Fruit fly (Drosophila melanogaster) whole organism, embryonic: ENCODE data around the gene Tbca.

ENCODE experiments used
- Abd-B ChIP-seq: fragments of 200-800 bp; sonication (Bioruptor generic); optimal IDR thresholded peaks from 2 replicates; lab custom pipeline; 2018; ENCODE audit warnings: missing biosample characterization, mild to moderate bottlenecking, missing genetic modification characterization, moderate library complexity
- Antp ChIP-seq: fragments of 200-800 bp; sonication (Bioruptor generic); optimal IDR thresholded peaks from 3 replicates; lab custom pipeline; 2016; ENCODE audit warnings: missing biosample characterization, missing genetic modification characterization
- BEAF-32 ChIP-seq: fragments of 200-800 bp; sonication (Bioruptor generic); optimal IDR thresholded peaks from 3 replicates; lab custom pipeline; 2017; ENCODE audit warnings: missing biosample characterization, missing genetic modification characterization, mild to moderate bottlenecking, moderate library complexity, missing genetic modification reagents
- BtbVII ChIP-seq: fragments of 200-800 bp; sonication (Bioruptor generic); optimal IDR thresholded peaks from 3 replicates; lab custom pipeline; 2017; ENCODE audit warnings: missing biosample characterization, mild to moderate bottlenecking, missing genetic modification characterization
- CG12219 ChIP-seq: fragments of 200-800 bp; sonication (Bioruptor generic); optimal IDR thresholded peaks from 3 replicates; lab custom pipeline; 2018; ENCODE audit warnings: missing biosample characterization, mild to moderate bottlenecking, missing genetic modification characterization
- CG12236 ChIP-seq: fragments of 200-800 bp; sonication (Bioruptor generic); optimal IDR thresholded peaks from 2 replicates; lab custom pipeline; 2016; ENCODE audit warnings: missing biosample characterization, missing genetic modification characterization
- CG12769 ChIP-seq: fragments of 200-800 bp; sonication (Bioruptor generic); optimal IDR thresholded peaks from 2 replicates; lab custom pipeline; 2019; ENCODE audit warnings: missing biosample characterization, mild to moderate bottlenecking, missing genetic modification characterization, moderate library complexity
- CG13424 ChIP-seq: fragments of 200-800 bp; sonication (Bioruptor generic); optimal IDR thresholded peaks from 2 replicates; lab custom pipeline; 2019; ENCODE audit warnings: missing biosample characterization, mild to moderate bottlenecking, missing genetic modification characterization, moderate library complexity
- CG13894 ChIP-seq: fragments of 200-800 bp; sonication (Bioruptor generic); optimal IDR thresholded peaks from 3 replicates; lab custom pipeline; 2018; ENCODE audit warnings: missing biosample characterization, mild to moderate bottlenecking, missing genetic modification characterization, moderate library complexity
- CG14667 ChIP-seq: fragments of 200-800 bp; sonication (Bioruptor generic); IDR thresholded peaks from 2 replicates; pipeline ENCODE4 v1.3.6; 2022; ENCODE audit warnings: missing biosample characterization, missing genetic modification characterization
- CG30403 ChIP-seq: fragments of 200-800 bp; sonication (Bioruptor generic); optimal IDR thresholded peaks from 3 replicates; lab custom pipeline; 2016; ENCODE audit warnings: missing biosample characterization, missing genetic modification characterization
- CG30431 ChIP-seq: fragments of 200-800 bp; sonication (Bioruptor generic); optimal IDR thresholded peaks from 2 replicates; lab custom pipeline; 2017; ENCODE audit warnings: missing biosample characterization, missing genetic modification characterization
- CG34224 ChIP-seq: fragments of 200-800 bp; sonication (Bioruptor generic); IDR thresholded peaks from 3 replicates; pipeline ENCODE4 v1.3.6; 2022; ENCODE audit warnings: missing biosample characterization, missing genetic modification characterization; ENCODE audit not compliant: partially characterized antibody
- CG5953 ChIP-seq: fragments of 200-800 bp; sonication (Bioruptor generic); IDR thresholded peaks from 2 replicates; pipeline ENCODE4 v1.3.6; 2022; ENCODE audit warnings: missing biosample characterization, missing genetic modification characterization
- CG7839 ChIP-seq: fragments of 200-800 bp; sonication (Bioruptor generic); optimal IDR thresholded peaks from 3 replicates; lab custom pipeline; 2018; ENCODE audit warnings: missing biosample characterization, mild to moderate bottlenecking, missing genetic modification characterization, moderate library complexity
- Camta ChIP-seq: fragments of 200-800 bp; sonication (Bioruptor generic); optimal IDR thresholded peaks from 2 replicates; lab custom pipeline; 2016; ENCODE audit warnings: missing biosample characterization, missing genetic modification characterization
- Dbx ChIP-seq: fragments of 200-800 bp; sonication (Bioruptor generic); IDR thresholded peaks from 3 replicates; pipeline ENCODE4 v1.3.6; 2022; ENCODE audit warnings: missing biosample characterization, missing genetic modification characterization
- Dip2 ChIP-seq: fragments of 200-800 bp; sonication (Bioruptor generic); IDR thresholded peaks from 2 replicates; pipeline ENCODE4 v1.3.6; 2022; ENCODE audit warnings: missing biosample characterization, missing genetic modification characterization
- Dp ChIP-seq: fragments of 200-800 bp; sonication (Bioruptor generic); optimal IDR thresholded peaks from 2 replicates; lab custom pipeline; 2018; ENCODE audit warnings: missing biosample characterization, mild to moderate bottlenecking, missing genetic modification characterization, moderate library complexity
- Dref ChIP-seq: fragments of 200-800 bp; sonication (Bioruptor generic); IDR thresholded peaks from 2 replicates; pipeline ENCODE4 v1.3.6; 2022; ENCODE audit warnings: missing biosample characterization, missing genetic modification characterization
- Eip74EF ChIP-seq, 2 experiments: fragments of 200-800 bp in 1 of 2; fragments of >200 bp in 1 of 2; sonication (Bioruptor generic) in 1 of 2; optimal IDR thresholded peaks; 2 replicates each; lab custom pipeline; 2017 to 2019; ENCODE audit warnings: missing biosample characterization in 2 of 2, missing genetic modification characterization in 2 of 2, mild to moderate bottlenecking in 1 of 2, moderate library complexity in 1 of 2
- Gsc ChIP-seq: fragments of 200-800 bp; sonication (Bioruptor generic); IDR thresholded peaks from 2 replicates; pipeline ENCODE4 v1.3.6; 2022; ENCODE audit warnings: missing biosample characterization, missing genetic modification characterization
- H2.0 ChIP-seq: fragments of 200-800 bp; sonication (Bioruptor generic); IDR thresholded peaks from 2 replicates; pipeline ENCODE4 v1.3.6; 2022; ENCODE audit warnings: missing biosample characterization, missing genetic modification characterization
- Hand ChIP-seq: fragments of 200-800 bp; sonication (Bioruptor generic); optimal IDR thresholded peaks from 2 replicates; lab custom pipeline; 2017; ENCODE audit warnings: mild to moderate bottlenecking, missing biosample characterization, missing genetic modification reagents, missing genetic modification characterization
- Lhr ChIP-seq: fragments of 200-800 bp; sonication (Bioruptor generic); optimal IDR thresholded peaks from 3 replicates; lab custom pipeline; 2017; ENCODE audit warnings: mild to moderate bottlenecking, missing biosample characterization, missing genetic modification reagents, missing genetic modification characterization
- Myb ChIP-seq: fragments of 200-800 bp; sonication (Bioruptor generic); optimal IDR thresholded peaks from 2 replicates; lab custom pipeline; 2016; ENCODE audit warnings: missing biosample characterization, missing genetic modification characterization
- NFAT ChIP-seq: fragments of 200-800 bp; sonication (Bioruptor generic); IDR thresholded peaks from 2 replicates; pipeline ENCODE4 v1.3.6; 2022; ENCODE audit warnings: missing biosample characterization, missing genetic modification characterization
- Neu2 ChIP-seq: fragments of 200-800 bp; sonication (Bioruptor generic); optimal IDR thresholded peaks from 3 replicates; lab custom pipeline; 2016; ENCODE audit warnings: missing biosample characterization, missing genetic modification characterization, borderline replicate concordance
- NfI ChIP-seq: fragments of 200-800 bp; sonication (Bioruptor generic); optimal IDR thresholded peaks from 3 replicates; lab custom pipeline; 2018; ENCODE audit warnings: missing biosample characterization, mild to moderate bottlenecking, missing genetic modification characterization, moderate library complexity
- Ssrp ChIP-seq: fragments of 200-800 bp; sonication (Bioruptor generic); optimal IDR thresholded peaks from 2 replicates; lab custom pipeline; 2018; ENCODE audit warnings: missing biosample characterization, mild to moderate bottlenecking, missing genetic modification characterization, moderate library complexity
- Usf ChIP-seq: fragments of 200-800 bp; sonication (Bioruptor generic); optimal IDR thresholded peaks from 2 replicates; lab custom pipeline; 2017; ENCODE audit warnings: missing genotype, missing biosample characterization, missing genetic modification characterization
- ash1 ChIP-seq: fragments of 200-800 bp; sonication (Bioruptor generic); optimal IDR thresholded peaks from 2 replicates; lab custom pipeline; 2018; ENCODE audit warnings: missing biosample characterization, mild to moderate bottlenecking, missing genetic modification characterization
- bbx ChIP-seq: fragments of 200-800 bp; sonication (Bioruptor generic); IDR thresholded peaks from 2 replicates; pipeline ENCODE4 v1.3.6; 2022; ENCODE audit warnings: missing biosample characterization, missing genetic modification characterization; ENCODE audit not compliant: partially characterized antibody
- cato ChIP-seq: fragments of 200-800 bp; sonication (Bioruptor generic); optimal IDR thresholded peaks from 2 replicates; lab custom pipeline; 2016; ENCODE audit warnings: missing biosample characterization, missing genetic modification characterization, borderline replicate concordance
- chif ChIP-seq, 2 experiments: fragments of 200-800 bp; sonication (Bioruptor generic); optimal IDR thresholded peaks; 3 replicates each; lab custom pipeline; 2016; ENCODE audit warnings: missing biosample characterization in 2 of 2, missing genetic modification characterization in 2 of 2
- chn ChIP-seq: fragments of 200-800 bp; sonication (Bioruptor generic); optimal IDR thresholded peaks from 2 replicates; lab custom pipeline; 2016; ENCODE audit warnings: missing biosample characterization, missing genetic modification characterization
- crc ChIP-seq: fragments of 200-800 bp; sonication (Bioruptor generic); optimal IDR thresholded peaks from 2 replicates; lab custom pipeline; 2016; ENCODE audit warnings: missing biosample characterization, missing genetic modification characterization
- dmrt11E ChIP-seq: fragments of 200-800 bp; sonication (Bioruptor generic); optimal IDR thresholded peaks from 3 replicates; lab custom pipeline; 2018; ENCODE audit warnings: missing biosample characterization, mild to moderate bottlenecking, missing genetic modification characterization, moderate library complexity
- dysf ChIP-seq: fragments of 200-800 bp; sonication (Bioruptor generic); IDR thresholded peaks from 3 replicates; pipeline ENCODE4 v1.3.6; 2022; ENCODE audit warnings: missing biosample characterization, missing genetic modification characterization
- fd96Cb ChIP-seq: fragments of 200-800 bp; sonication (Bioruptor generic); optimal IDR thresholded peaks from 2 replicates; lab custom pipeline; 2018; ENCODE audit warnings: missing biosample characterization, mild to moderate bottlenecking, missing genetic modification characterization, moderate library complexity
- gsb ChIP-seq: fragments of 200-800 bp; sonication (Bioruptor generic); IDR thresholded peaks from 2 replicates; pipeline ENCODE4 v1.3.6; 2022; ENCODE audit warnings: missing biosample characterization, missing genetic modification characterization
- her ChIP-seq: fragments of 200-800 bp; sonication (Bioruptor generic); optimal IDR thresholded peaks from 2 replicates; lab custom pipeline; 2016; ENCODE audit warnings: missing biosample characterization, missing genetic modification characterization
- otp ChIP-seq: fragments of 200-800 bp; sonication (Bioruptor generic); IDR thresholded peaks from 3 replicates; pipeline ENCODE4, ENCODE4 v1.3.6; 2022; ENCODE audit warnings: missing biosample characterization, missing genetic modification characterization
- phol ChIP-seq: fragments of 200-800 bp; sonication (Bioruptor generic); optimal IDR thresholded peaks from 3 replicates; lab custom pipeline; 2018; ENCODE audit warnings: missing biosample characterization, mild to moderate bottlenecking, missing genetic modification characterization, moderate library complexity
- ro ChIP-seq: fragments of 200-800 bp; sonication (Bioruptor generic); IDR thresholded peaks from 2 replicates; pipeline ENCODE4 v1.3.6; 2022; ENCODE audit warnings: missing biosample characterization, missing genetic modification characterization
- ssp ChIP-seq: fragments of 200-800 bp; sonication (Bioruptor generic); IDR thresholded peaks from 2 replicates; pipeline ENCODE4 v1.3.6; 2022; ENCODE audit warnings: missing biosample characterization, missing genetic modification characterization
- tup ChIP-seq: fragments of 200-800 bp; sonication (Bioruptor generic); optimal IDR thresholded peaks from 2 replicates; lab custom pipeline; 2016; ENCODE audit warnings: missing biosample characterization, mild to moderate bottlenecking, missing genetic modification characterization, moderate library complexity
- wor ChIP-seq: fragments of 200-800 bp; sonication (Bioruptor generic); IDR thresholded peaks from 2 replicates; pipeline ENCODE4 v1.3.6; 2022; ENCODE audit warnings: missing biosample characterization, missing genetic modification characterization
- z ChIP-seq: fragments of 200-800 bp; sonication (Bioruptor generic); IDR thresholded peaks from 3 replicates; pipeline ENCODE4 v1.3.6; 2022; ENCODE audit warnings: missing biosample characterization, missing genetic modification characterization

Tbca gene

dm6 chr3R:31704524-31705215 is 38.6 kb upstream of the Tbca start (continued):
- TF ChIP-seq ro (GFP tag; lab: Robert Waterston, UW) (no peak; the same call in 1 of the 2 replicates), bbx (no peak), CG30431 (peak; percentile 44), Gsc (GFP tag; lab: Robert Waterston, UW) (no peak), Camta (GFP tag; lab: Kevin White, UChicago) (no peak), Dp (no peak), gsb (GFP tag; lab: Robert Waterston, UW) (no peak), NfI (GFP tag; lab: Kevin White, UChicago) (no peak), BtbVII (no peak), Abd-B (GFP tag; lab: Kevin White, UChicago) (peak; percentile 25), NFAT (no peak), dmrt11E (tag; lab: Kevin White, UChicago) (peak; percentile 94), tup (no peak), CG13424 (peak; percentile 30), chif (GFP tag; optimal IDR thresholded peaks at IDR 0.05; lab: Kevin White, UChicago) (no peak), Ssrp (tag; lab: Kevin White, UChicago) (peak; percentile 51), Lhr (peak; percentile 25), dysf (GFP tag; lab: Robert Waterston, UW) (0 out of 3 replicates have a peak, but pooled peaks have one; percentile 20), BEAF-32 (GFP tag; lab: Kevin White, UChicago) (no peak), CG5953 (no peak), Eip74EF (GFP tag; optimal IDR thresholded peaks at IDR 0.05; lab: Kevin White, UChicago) (no peak), Antp (GFP tag; lab: Kevin White, UChicago) (no peak), Dip2 (no peak), otp (GFP tag; lab: Robert Waterston, UW) (peak; percentile 73), CG34224 (GFP tag; lab: Robert Waterston, UW) (no peak), CG14667 (GFP tag; lab: Robert Waterston, UW) (peak; percentile 56), chn (GFP tag; lab: Kevin White, UChicago) (peak; percentile 13), CG13894 (tag; lab: Kevin White, UChicago) (no peak), ssp (GFP tag; lab: Robert Waterston, UW) (peak; percentile 49), wor (GFP tag; lab: Robert Waterston, UW) (no peak; the same call in 1 of the 2 replicates), phol (tag; lab: Kevin White, UChicago) (peak; percentile 69), CG12219 (GFP tag; lab: Kevin White, UChicago) (peak; percentile 6), Hand (GFP tag; lab: Kevin White, UChicago) (no peak), crc (GFP tag; lab: Kevin White, UChicago) (no peak), CG7839 (tag; lab: Kevin White, UChicago) (peak; percentile 50), cato (GFP tag; lab: Kevin White, UChicago) (no peak), fd96Cb (tag; lab: Kevin White, UChicago) (peak; percentile 43), Neu2 (GFP tag; lab: Kevin White, UChicago) (no peak), Usf (GFP tag; lab: Kevin White, UChicago) (peak; percentile 32), z (GFP tag; lab: Robert Waterston, UW) (peak; percentile 57; the same call in 1 of the 3 replicates), CG12236 (no peak), ash1 (no peak), Dbx (GFP tag; lab: Robert Waterston, UW) (no peak), CG12769 (tag; lab: Kevin White, UChicago) (no peak), her (GFP tag; lab: Kevin White, UChicago) (no peak), Myb (GFP tag; lab: Kevin White, UChicago) (no peak), CG30403 (GFP tag; lab: Kevin White, UChicago) (peak; percentile 28), H2.0 (GFP tag; lab: Robert Waterston, UW) (peak; percentile 18; the same call in 1 of the 2 replicates), Dref (no peak)
